Worm (Caenorhabditis elegans) whole organism, young adult: ENCODE measurements around the gene str-102.
A peak's percentile ranks its signal among the peaks of the same experiment; 100 is the strongest.
"Not testable (repeated sequence)": the region's sequence is repeated elsewhere in the genome, so short reads cannot be mapped to it uniquely, and the experiment has no call there.

Experiments
- B0261.1 ChIP-seq: sonication (generic microtip); optimal IDR thresholded peaks from 2 replicates; lab custom pipeline; 2016; ENCODE audit warnings: mild to moderate bottlenecking, missing genetic modification characterization, moderate library complexity, missing compliant biosample characterization
- F37B4.10 ChIP-seq: fragments of 200-800 bp; sonication (Bioruptor generic); IDR thresholded peaks from 2 replicates; pipeline ENCODE4 v1.3.6; 2022; ENCODE audit warnings: missing genetic modification characterization, missing compliant biosample characterization
- F55B11.4 ChIP-seq: sonication (generic microtip); optimal IDR thresholded peaks from 2 replicates; lab custom pipeline; 2016; ENCODE audit warnings: missing compliant biosample characterization, missing genetic modification characterization, borderline replicate concordance; ENCODE audit not compliant: insufficient read depth
- Y53F4B.3 ChIP-seq: fragments of 200-800 bp; sonication (Bioruptor generic); IDR thresholded peaks from 2 replicates; pipeline ENCODE4 v1.3.6; 2022; ENCODE audit warnings: missing genetic modification reagents, missing genetic modification characterization, missing compliant biosample characterization
- Y95B8A.8 ChIP-seq: fragments of 200-800 bp; sonication (Bioruptor generic); IDR thresholded peaks from 2 replicates; pipeline ENCODE4 v1.3.6; 2022; ENCODE audit warnings: missing genetic modification reagents, missing genetic modification characterization, missing compliant biosample characterization
- akir-1 ChIP-seq: fragments of 200-800 bp; sonication (Bioruptor generic); optimal IDR thresholded peaks from 2 replicates; lab custom pipeline; 2018; ENCODE audit warnings: mild to moderate bottlenecking, missing genetic modification characterization, moderate library complexity, missing compliant biosample characterization
- ama-1 ChIP-seq, 3 experiments: fragments of 150-350 bp in 1 of 3; sonication (generic microtip) in 2 of 3; optimal IDR thresholded peaks; 2 replicates each; lab custom pipeline; 2014 to 2018; ENCODE audit warnings: missing biosample characterization in 2 of 3, missing genetic modification characterization in 2 of 3, missing genetic modification reagents in 2 of 3
- aptf-2 ChIP-seq: fragments of 200-800 bp; sonication (Bioruptor generic); conservative IDR thresholded peaks from 2 replicates; pipeline ENCODE4 v1.3.6; 2022; ENCODE audit warnings: missing genetic modification reagents, missing genetic modification characterization, missing compliant biosample characterization
- aptf-3 ChIP-seq: fragments of 200-800 bp; sonication (Bioruptor generic); IDR thresholded peaks from 2 replicates; pipeline ENCODE4 v1.3.6; 2022; ENCODE audit warnings: missing genetic modification characterization, missing compliant biosample characterization
- attf-3 ChIP-seq: fragments of 200-800 bp; sonication (Bioruptor generic); conservative IDR thresholded peaks from 2 replicates; pipeline ENCODE4 v1.3.6; 2022; ENCODE audit warnings: missing genetic modification reagents, missing genetic modification characterization, missing compliant biosample characterization
- attf-5 ChIP-seq: fragments of 200-800 bp; sonication (Bioruptor generic); optimal IDR thresholded peaks from 2 replicates; lab custom pipeline; 2018; ENCODE audit warnings: mild to moderate bottlenecking, missing genetic modification characterization, missing compliant biosample characterization
- bed-1 ChIP-seq: fragments of 200-800 bp; sonication (Bioruptor generic); IDR thresholded peaks from 2 replicates; pipeline ENCODE4 v1.3.6; 2022; ENCODE audit warnings: missing genetic modification reagents, missing genetic modification characterization, missing compliant biosample characterization
- cebp-2 ChIP-seq: fragments of 200-800 bp; sonication (Bioruptor generic); IDR thresholded peaks from 2 replicates; pipeline ENCODE4 v1.3.6; 2022; ENCODE audit warnings: missing genetic modification characterization, missing compliant biosample characterization
- ceh-40 ChIP-seq: fragments of 200-800 bp; sonication (Bioruptor generic); IDR thresholded peaks from 2 replicates; pipeline ENCODE4 v1.3.6; 2022; ENCODE audit warnings: missing genetic modification characterization, missing compliant biosample characterization
- chd-7 ChIP-seq: sonication (generic microtip); optimal IDR thresholded peaks from 2 replicates; lab custom pipeline; 2016; ENCODE audit warnings: mild to moderate bottlenecking, missing genetic modification characterization, moderate library complexity, missing compliant biosample characterization
- dpl-1 ChIP-seq: fragments of 150-350 bp; optimal IDR thresholded peaks from 2 replicates; lab custom pipeline; 2014; ENCODE audit warnings: missing biosample characterization, missing genetic modification reagents, missing genetic modification characterization
- ets-4 ChIP-seq: fragments of 200-800 bp; sonication (Bioruptor generic); optimal IDR thresholded peaks from 2 replicates; lab custom pipeline; 2018; ENCODE audit warnings: mild to moderate bottlenecking, missing genetic modification characterization, missing compliant biosample characterization
- fkh-3 ChIP-seq: sonication (generic microtip); optimal IDR thresholded peaks from 2 replicates; lab custom pipeline; 2016; ENCODE audit warnings: mild to moderate bottlenecking, missing genetic modification characterization, missing compliant biosample characterization
- hmg-1.2 ChIP-seq: fragments of 200-800 bp; sonication (Bioruptor generic); IDR thresholded peaks from 2 replicates; pipeline ENCODE4 v1.3.6; 2022; ENCODE audit warnings: missing genetic modification reagents, missing genetic modification characterization, missing compliant biosample characterization
- hsf-1 ChIP-seq: fragments of 200-800 bp; sonication (Bioruptor generic); IDR thresholded peaks from 2 replicates; pipeline ENCODE4 v1.3.6; 2022; ENCODE audit warnings: missing genetic modification reagents, missing genetic modification characterization, missing compliant biosample characterization
- lag-1 ChIP-seq: fragments of 200-800 bp; sonication (Bioruptor generic); IDR thresholded peaks from 2 replicates; pipeline ENCODE4 v1.3.6; 2022; ENCODE audit warnings: missing genetic modification reagents, missing genetic modification characterization, missing compliant biosample characterization
- let-526 ChIP-seq: fragments of 200-800 bp; sonication (Bioruptor generic); IDR thresholded peaks from 2 replicates; pipeline ENCODE4 v1.3.6; 2022; ENCODE audit warnings: missing genetic modification reagents, missing genetic modification characterization, missing compliant biosample characterization
- nfya-2 ChIP-seq: fragments of 200-800 bp; sonication (Bioruptor generic); IDR thresholded peaks from 2 replicates; pipeline ENCODE4 v1.3.6; 2022; ENCODE audit warnings: missing genetic modification reagents, missing genetic modification characterization, missing compliant biosample characterization
- nhr-120 ChIP-seq: fragments of 200-800 bp; sonication (Bioruptor generic); IDR thresholded peaks from 2 replicates; pipeline ENCODE4 v1.3.6; 2022; ENCODE audit warnings: missing genetic modification characterization, missing compliant biosample characterization
- nhr-80 ChIP-seq: sonication (generic microtip); optimal IDR thresholded peaks from 2 replicates; lab custom pipeline; 2016; ENCODE audit warnings: missing genetic modification characterization, missing compliant biosample characterization
- pha-4 ChIP-seq: fragments of 150-350 bp; sonication (generic microtip); optimal IDR thresholded peaks from 2 replicates; lab custom pipeline; 2014; ENCODE audit warnings: missing biosample characterization, missing genetic modification reagents, missing genetic modification characterization
- repo-1 ChIP-seq: sonication (generic microtip); optimal IDR thresholded peaks from 2 replicates; lab custom pipeline; 2017; ENCODE audit warnings: mild to moderate bottlenecking, missing genetic modification characterization, missing compliant biosample characterization
- rpc-1 ChIP-seq, 2 experiments: fragments of 150-350 bp in 1 of 2; sonication (generic microtip) in 1 of 2; optimal IDR thresholded peaks; 2 replicates each; lab custom pipeline; 2014 to 2018; ENCODE audit warnings: missing biosample characterization in 1 of 2, missing genetic modification characterization in 1 of 2, missing genetic modification reagents in 1 of 2, missing genotype in 1 of 2
- tbp1 ChIP-seq: fragments of 200-800 bp; sonication (Bioruptor generic); optimal IDR thresholded peaks from 2 replicates; lab custom pipeline; 2018; ENCODE audit warnings: mild to moderate bottlenecking, missing genetic modification characterization, missing compliant biosample characterization
- zfh-2 ChIP-seq: fragments of 200-800 bp; sonication (Bioruptor generic); conservative IDR thresholded peaks from 2 replicates; pipeline ENCODE4 v1.3.6; 2022; ENCODE audit warnings: missing genetic modification reagents, missing genetic modification characterization, missing compliant biosample characterization
- ztf-25 ChIP-seq: fragments of 200-800 bp; sonication (Bioruptor generic); IDR thresholded peaks from 2 replicates; pipeline ENCODE4 v1.3.6; 2022; ENCODE audit warnings: missing genetic modification reagents, missing genetic modification characterization, missing compliant biosample characterization
- ztf-6 ChIP-seq: fragments of 200-800 bp; sonication (Bioruptor generic); IDR thresholded peaks from 2 replicates; pipeline ENCODE4 v1.3.6; 2022; ENCODE audit warnings: missing genetic modification reagents, missing genetic modification characterization, missing compliant biosample characterization

The str-102 gene

DNA sequence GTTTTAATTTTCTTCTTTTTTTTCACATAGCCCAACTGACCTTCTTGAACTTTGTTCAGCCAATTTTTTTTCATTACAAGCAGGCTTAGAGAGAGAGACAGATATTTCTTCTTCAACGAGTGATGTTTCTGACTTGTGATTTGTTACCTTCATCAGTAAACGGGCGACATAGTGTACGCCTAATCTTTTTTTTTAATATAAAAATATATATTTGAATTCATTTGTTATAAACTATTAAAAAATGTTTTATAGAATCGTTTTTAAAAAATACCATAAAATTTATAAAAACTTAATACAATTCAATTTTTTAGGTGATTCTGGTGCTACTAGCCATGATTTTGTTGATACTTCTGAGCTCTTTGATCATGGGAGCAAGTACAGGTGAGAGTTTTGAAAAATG is 33.0 kb downstream of the str-102 start, which contains the start of gene T06E6.10:
Gene T06E6.10 (plus strand): TSS at position 301 of the 400 bp plus-strand sequence.
- no peak for TF ChIP-seq ceh-40 (GFP tag; lab: Robert Waterston, UW)

DNA sequence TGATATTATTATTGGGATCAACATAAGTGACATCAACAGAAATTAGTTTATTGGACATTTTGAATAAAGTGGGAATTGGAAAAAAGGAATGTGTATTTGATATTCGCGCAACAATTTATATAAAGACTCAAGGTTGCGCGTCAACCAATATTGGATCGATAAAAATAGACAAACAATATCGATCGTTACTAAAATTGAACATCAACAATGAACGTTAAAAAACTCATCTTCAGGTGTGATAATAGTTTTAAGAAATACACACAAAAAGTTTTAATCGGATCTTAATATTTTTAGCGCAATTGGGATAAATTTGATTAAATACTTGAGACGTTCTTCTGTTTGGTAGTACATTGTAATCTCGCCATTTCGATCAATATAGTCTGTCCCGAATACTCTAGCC is 38.8 kb downstream of the str-102 start, which contains the start of gene fbxa-104:
Gene fbxa-104 (minus strand): TSS at position 83 of the 400 bp plus-strand sequence.
- no peak for TF ChIP-seq fkh-3 (tag; lab: Kevin White, UChicago)

DNA sequence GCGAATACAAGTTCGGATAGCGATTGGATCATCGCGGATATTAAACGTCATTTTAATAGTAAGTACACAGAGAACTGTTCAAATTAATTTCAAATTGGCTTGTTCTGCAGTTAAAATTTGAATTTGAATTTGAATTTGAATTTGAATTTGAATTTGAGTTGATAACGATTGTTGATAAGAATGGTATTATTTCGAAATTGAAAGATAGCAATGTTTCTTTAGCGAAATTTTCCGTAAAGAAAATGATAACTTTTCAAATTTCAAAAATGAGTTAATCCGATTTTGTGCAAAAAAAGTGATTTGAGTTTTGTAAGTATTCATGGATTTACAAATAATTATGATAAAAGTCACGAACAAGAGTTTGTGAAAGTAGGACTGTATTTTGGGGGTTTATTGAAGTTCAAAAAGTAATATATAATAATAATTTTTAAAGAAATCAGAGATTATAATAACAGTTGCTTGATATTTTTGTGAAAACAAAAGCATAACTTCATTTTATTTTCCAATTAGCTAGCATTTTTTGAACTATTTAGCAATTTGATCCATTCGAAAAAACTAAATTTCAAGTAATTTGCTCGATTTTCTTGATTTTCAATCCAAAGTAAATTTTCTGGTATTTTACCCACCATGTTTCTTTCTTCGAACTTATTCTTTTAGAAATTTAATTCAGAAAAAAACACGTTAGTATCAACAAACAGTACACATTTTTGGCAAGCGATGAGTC is 40.7 kb downstream of the str-102 start, which contains the start of gene Y36E3A.2:
Gene Y36E3A.2 (plus strand): TSS at position 674 of the 724 bp plus-strand sequence.
- TF ChIP-seq nhr-80 (tag; lab: Kevin White, UChicago), result peak; percentile 9
- TF ChIP-seq pha-4 (tag; lab: Kevin White, UChicago), result no peak

ce11 chrV:15426944-15427343 is 42.1 kb downstream of the str-102 start, which contains the start of gene fbxa-209:
Gene fbxa-209 (minus strand): TSS chrV:15427044.
- TF ChIP-seq F37B4.10 (GFP tag; lab: Robert Waterston, UW) (no peak), hmg-1.2 (GFP tag; lab: Robert Waterston, UW) (no peak), dpl-1 (GFP tag; lab: Kevin White, UChicago) (no peak), ama-1 (optimal IDR thresholded peaks at IDR 0.05; lab: Kevin White, UChicago) (no peak), ama-1 (GFP tag; optimal IDR thresholded peaks at IDR 0.05; lab: Kevin White, UChicago) (no peak), nhr-120 (no peak), B0261.1 (tag; lab: Kevin White, UChicago) (no peak)

DNA sequence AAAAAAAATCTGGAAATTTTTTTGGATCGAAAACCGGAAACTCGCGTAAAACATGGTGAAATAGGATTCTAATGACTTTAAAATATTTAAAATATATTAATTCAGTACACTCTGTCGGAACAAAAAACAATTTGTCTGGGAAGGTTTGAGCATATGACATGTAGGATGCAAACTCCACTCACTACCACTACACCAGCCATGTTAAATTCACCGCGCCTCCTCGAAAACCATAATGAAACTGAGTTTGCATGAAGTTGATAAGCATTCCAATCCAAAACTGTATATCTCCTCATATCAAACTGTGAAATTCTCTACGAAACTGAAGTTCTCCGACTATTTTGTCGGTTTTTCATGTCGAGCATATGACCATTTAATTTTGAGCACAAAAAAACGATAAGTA is 44.3 kb downstream of the str-102 start:
- TF ChIP-seq cebp-2 (GFP tag; lab: Robert Waterston, UW) (peak; percentile 76; the same call in 1 of the 2 replicates), B0261.1 (tag; lab: Kevin White, UChicago) (peak; percentile 64), let-526 (GFP tag; lab: Robert Waterston, UW) (0 out of 2 replicates have a peak, but pooled peaks have one; percentile 13), ztf-25 (GFP tag; lab: Robert Waterston, UW) (peak; percentile 87; the same call in 1 of the 2 replicates), rpc-1 (tag; optimal IDR thresholded peaks at IDR 0.05; lab: Kevin White, UChicago) (peak; percentile 58), aptf-3 (0 out of 2 replicates have a peak, but pooled peaks have one; percentile 56), Y53F4B.3 (GFP tag; lab: Robert Waterston, UW) (peak; percentile 49; the same call in 1 of the 2 replicates), tbp1 (GFP tag; lab: Kevin White, UChicago) (peak; percentile 86), hsf-1 (GFP tag; lab: Robert Waterston, UW) (peak; percentile 68; the same call in 1 of the 2 replicates)
- TF ChIP-seq rpc-1 (optimal IDR thresholded peaks at IDR 0.05; lab: Kevin White, UChicago), result not testable (repeated sequence)
- TF ChIP-seq, all 124 proteins: peak for 9; not testable (repeated sequence) for 115

DNA sequence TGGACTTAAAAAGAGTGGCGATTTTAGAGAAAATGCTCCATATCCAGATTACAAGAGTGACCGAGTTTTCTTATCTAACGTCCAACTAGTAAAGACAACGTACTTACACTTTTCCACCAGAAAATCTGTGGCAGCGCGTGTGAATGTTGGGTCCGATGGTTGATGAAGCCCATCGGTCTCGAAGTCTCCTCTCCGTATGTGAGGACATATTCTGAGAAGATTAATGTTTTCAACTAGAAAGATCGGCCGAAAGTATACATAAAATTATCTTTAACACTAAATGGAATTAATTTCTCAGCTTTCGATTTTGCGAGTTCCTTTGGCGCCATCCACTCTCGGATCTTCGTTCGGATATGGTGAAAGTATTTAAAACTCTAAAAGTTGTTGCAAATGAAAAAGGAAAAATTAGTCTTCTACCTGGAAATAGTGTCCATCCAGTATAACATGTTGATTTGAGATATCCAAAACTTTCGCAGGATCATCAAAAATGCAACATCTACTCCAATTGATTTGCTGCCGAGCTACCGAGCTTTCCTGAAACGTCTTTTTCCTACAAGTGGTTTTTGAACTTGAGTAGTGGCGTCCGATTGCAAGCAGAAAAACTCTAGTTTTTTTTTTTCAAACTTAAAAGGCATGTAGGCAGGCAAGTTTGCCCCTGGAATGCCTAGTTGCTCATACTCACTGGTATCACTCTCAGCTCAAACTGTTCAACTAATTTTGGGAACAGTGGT is 46.7 kb downstream of the str-102 start:
- peak; percentile 20 for TF ChIP-seq F55B11.4 (tag; lab: Kevin White, UChicago)
- TF ChIP-seq ztf-6 (GFP tag; lab: Robert Waterston, UW), result peak; percentile 63; the same call in 1 of the 2 replicates
- no peak for TF ChIP-seq zfh-2 (GFP tag; lab: Robert Waterston, UW)
- TF ChIP-seq attf-3, result 0 out of 2 replicates have a peak, but pooled peaks have one; percentile 14
- 0 out of 2 replicates have a peak, but pooled peaks have one; percentile 35 for TF ChIP-seq nfya-2 (GFP tag; lab: Robert Waterston, UW)
- no peak for TF ChIP-seq attf-5 (GFP tag; lab: Kevin White, UChicago)
- 0 out of 2 replicates have a peak, but pooled peaks have one; percentile 66 for TF ChIP-seq lag-1 (GFP tag; lab: Robert Waterston, UW)
- TF ChIP-seq Y95B8A.8 (GFP tag; lab: Robert Waterston, UW), result no peak
- TF ChIP-seq chd-7 (tag; lab: Kevin White, UChicago), result no peak
- TF ChIP-seq aptf-2 (GFP tag; lab: Robert Waterston, UW), result 0 out of 2 replicates have a peak, but pooled peaks have one; percentile 61
- TF ChIP-seq repo-1, result no peak
- TF ChIP-seq akir-1 (GFP tag; lab: Kevin White, UChicago), result no peak
- no peak for TF ChIP-seq ets-4 (GFP tag; lab: Kevin White, UChicago)
- 0 out of 2 replicates have a peak, but pooled peaks have one; percentile 12 for TF ChIP-seq bed-1 (GFP tag; lab: Robert Waterston, UW)
- TF ChIP-seq, all 124 proteins: peak for 7
